Fruit fly (Drosophila melanogaster) whole organism, embryonic: Measurements from ENCODE around the gene kdn.

ENCODE experiments used
- Adf1 ChIP-seq: fragments of 200-800 bp; sonication (Bioruptor generic); IDR thresholded peaks from 2 replicates; pipeline ENCODE4 v1.3.6; 2022; ENCODE audit warnings: missing biosample characterization, missing genetic modification characterization
- CG11504 ChIP-seq: fragments of 200-800 bp; sonication (Bioruptor generic); optimal IDR thresholded peaks from 3 replicates; lab custom pipeline; 2019; ENCODE audit warnings: missing biosample characterization, mild to moderate bottlenecking, missing genetic modification characterization, moderate library complexity
- CG1233 ChIP-seq: fragments of 200-800 bp; sonication (Bioruptor generic); optimal IDR thresholded peaks from 4 replicates; lab custom pipeline; 2018; ENCODE audit warnings: missing biosample characterization, mild to moderate bottlenecking, missing genetic modification characterization
- CG12391 ChIP-seq: fragments of 200-800 bp; sonication (Bioruptor generic); optimal IDR thresholded peaks from 3 replicates; lab custom pipeline; 2018; ENCODE audit warnings: missing biosample characterization, mild to moderate bottlenecking, missing genetic modification characterization, moderate library complexity
- CG14050 ChIP-seq: fragments of 200-800 bp; sonication (Bioruptor generic); IDR thresholded peaks from 3 replicates; pipeline ENCODE4 v1.3.6; 2022; ENCODE audit warnings: missing biosample characterization, missing genetic modification characterization
- CG15011 ChIP-seq: fragments of 200-800 bp; sonication (Bioruptor generic); optimal IDR thresholded peaks from 3 replicates; lab custom pipeline; 2018; ENCODE audit warnings: missing biosample characterization, mild to moderate bottlenecking, missing genetic modification characterization
- CG15269 ChIP-seq: fragments of 200-800 bp; sonication (Bioruptor generic); optimal IDR thresholded peaks from 2 replicates; lab custom pipeline; 2018; ENCODE audit warnings: missing biosample characterization, mild to moderate bottlenecking, missing genetic modification characterization, moderate library complexity
- CG1832 ChIP-seq: fragments of 200-800 bp; sonication (Bioruptor generic); optimal IDR thresholded peaks from 2 replicates; lab custom pipeline; 2017; ENCODE audit warnings: missing biosample characterization, mild to moderate bottlenecking, missing genetic modification characterization, inconsistent platforms
- CG2116 ChIP-seq: fragments of 200-800 bp; sonication (Bioruptor generic); optimal IDR thresholded peaks from 3 replicates; lab custom pipeline; 2018; ENCODE audit warnings: missing biosample characterization, mild to moderate bottlenecking, missing genetic modification characterization
- CG2120 ChIP-seq: fragments of 200-800 bp; sonication (Bioruptor generic); optimal IDR thresholded peaks from 3 replicates; lab custom pipeline; 2016; ENCODE audit warnings: missing biosample characterization, missing genetic modification characterization
- CG4424 ChIP-seq: fragments of 200-800 bp; sonication (Bioruptor generic); optimal IDR thresholded peaks from 3 replicates; lab custom pipeline; 2016; ENCODE audit warnings: missing biosample characterization, missing genetic modification characterization
- CG6175 ChIP-seq: fragments of 200-800 bp; sonication (Bioruptor generic); IDR thresholded peaks from 3 replicates; pipeline ENCODE4 v1.3.6; 2022; ENCODE audit warnings: missing biosample characterization, missing genetic modification characterization
- CG7786 ChIP-seq: fragments of 200-800 bp; sonication (Bioruptor generic); optimal IDR thresholded peaks from 2 replicates; lab custom pipeline; 2016; ENCODE audit warnings: missing biosample characterization, missing genetic modification characterization
- CG8924 ChIP-seq: fragments of 200-800 bp; optimal IDR thresholded peaks from 3 replicates; lab custom pipeline; 2019; ENCODE audit warnings: missing biosample characterization, mild to moderate bottlenecking, missing genetic modification characterization, moderate library complexity
- CoRest ChIP-seq: fragments of 200-800 bp; sonication (Bioruptor generic); optimal IDR thresholded peaks from 3 replicates; lab custom pipeline; 2018; ENCODE audit warnings: missing biosample characterization, mild to moderate bottlenecking, missing genetic modification characterization, moderate library complexity
- Fer1 ChIP-seq: fragments of 200-800 bp; sonication (Bioruptor generic); optimal IDR thresholded peaks from 2 replicates; lab custom pipeline; 2017; ENCODE audit warnings: missing biosample characterization, mild to moderate bottlenecking, missing genetic modification characterization
- Gsc ChIP-seq: fragments of 200-800 bp; sonication (Bioruptor generic); IDR thresholded peaks from 2 replicates; pipeline ENCODE4 v1.3.6; 2022; ENCODE audit warnings: missing biosample characterization, missing genetic modification characterization
- Gug ChIP-seq: fragments of 200-800 bp; sonication (Bioruptor generic); IDR thresholded peaks from 4 replicates; pipeline ENCODE4 v1.3.6; 2022; ENCODE audit warnings: missing biosample characterization, missing genetic modification characterization
- HHEX ChIP-seq: fragments of 200-800 bp; sonication (Bioruptor generic); optimal IDR thresholded peaks from 3 replicates; lab custom pipeline; 2017; ENCODE audit warnings: missing biosample characterization, mild to moderate bottlenecking, missing genetic modification characterization, missing genetic modification reagents
- HmgZ ChIP-seq: fragments of 200-800 bp; sonication (Bioruptor generic); optimal IDR thresholded peaks from 2 replicates; lab custom pipeline; 2018; ENCODE audit warnings: missing biosample characterization, mild to moderate bottlenecking, missing genetic modification characterization
- Hr51 ChIP-seq, 2 experiments: fragments of 200-800 bp; sonication (Bioruptor generic); optimal IDR thresholded peaks; 2 replicates in 1 of 2; 3 replicates in 1 of 2; lab custom pipeline; 2016 to 2018; ENCODE audit warnings: missing biosample characterization in 2 of 2, missing genetic modification characterization in 2 of 2, mild to moderate bottlenecking in 1 of 2, moderate library complexity in 1 of 2
- MBD-R2 ChIP-seq: fragments of 200-800 bp; sonication (Bioruptor generic); IDR thresholded peaks from 2 replicates; pipeline ENCODE4 v1.3.6; 2022; ENCODE audit warnings: missing biosample characterization, missing genetic modification characterization
- Mad ChIP-seq: fragments of 200-800 bp; sonication (Bioruptor generic); optimal IDR thresholded peaks from 2 replicates; lab custom pipeline; 2016; ENCODE audit warnings: missing biosample characterization, missing genetic modification characterization
- Med ChIP-seq: fragments of 200-800 bp; sonication (Bioruptor generic); peaks from one replicate; lab custom pipeline; 2016; ENCODE audit warnings: missing biosample characterization, missing genetic modification characterization, mild to moderate bottlenecking, inconsistent platforms, moderate library complexity
- Mrtf ChIP-seq: fragments of 200-800 bp; sonication (Bioruptor generic); IDR thresholded peaks from 3 replicates; pipeline ENCODE4 v1.3.6; 2022; ENCODE audit warnings: missing biosample characterization, missing genetic modification characterization
- Optix ChIP-seq: fragments of 200-800 bp; sonication (Bioruptor generic); IDR thresholded peaks from 3 replicates; pipeline ENCODE4 v1.3.6; 2022; ENCODE audit warnings: missing biosample characterization, missing genetic modification characterization
- Ravus ChIP-seq: fragments of 200-800 bp; sonication (Bioruptor generic); IDR thresholded peaks from 2 replicates; pipeline ENCODE4 v1.3.6; 2022; ENCODE audit warnings: missing biosample characterization, missing genetic modification characterization
- Sox100B ChIP-seq: fragments of 200-800 bp; sonication (Bioruptor generic); optimal IDR thresholded peaks from 3 replicates; lab custom pipeline; 2018; ENCODE audit warnings: missing biosample characterization, mild to moderate bottlenecking, missing genetic modification characterization
- Sry-β ChIP-seq: fragments of 200-800 bp; sonication (Bioruptor generic); optimal IDR thresholded peaks from 2 replicates; lab custom pipeline; 2018; ENCODE audit warnings: missing biosample characterization, mild to moderate bottlenecking, missing genetic modification characterization, moderate library complexity
- btn ChIP-seq: fragments of 200-800 bp; sonication (Bioruptor generic); optimal IDR thresholded peaks from 2 replicates; lab custom pipeline; 2016; ENCODE audit warnings: missing biosample characterization, missing genetic modification characterization
- caup ChIP-seq: fragments of 200-800 bp; sonication (Bioruptor generic); optimal IDR thresholded peaks from 3 replicates; lab custom pipeline; 2017; ENCODE audit warnings: missing biosample characterization, mild to moderate bottlenecking, missing genetic modification characterization, moderate library complexity; ENCODE audit not compliant: severe bottlenecking
- cg ChIP-seq: fragments of 200-800 bp; sonication (Bioruptor generic); optimal IDR thresholded peaks from 3 replicates; lab custom pipeline; 2019; ENCODE audit warnings: missing biosample characterization, mild to moderate bottlenecking, missing genetic modification characterization, moderate library complexity
- cwo ChIP-seq: fragments of 200-800 bp; sonication (Bioruptor generic); optimal IDR thresholded peaks from 3 replicates; lab custom pipeline; 2017; ENCODE audit warnings: missing biosample characterization, missing genetic modification characterization, mild to moderate bottlenecking, moderate library complexity, missing genetic modification reagents
- dimm ChIP-seq: fragments of 200-800 bp; sonication (Bioruptor generic); IDR thresholded peaks from 2 replicates; pipeline ENCODE4 v1.3.6; 2022; ENCODE audit warnings: missing biosample characterization, missing genetic modification characterization
- gfzf ChIP-seq: fragments of 200-800 bp; sonication (Bioruptor generic); optimal IDR thresholded peaks from 2 replicates; lab custom pipeline; 2016; ENCODE audit warnings: missing biosample characterization, mild to moderate bottlenecking, missing genetic modification characterization, moderate library complexity
- h ChIP-seq: fragments of >200 bp; optimal IDR thresholded peaks from 2 replicates; lab custom pipeline; 2017
- ham ChIP-seq: fragments of 200-800 bp; sonication (Bioruptor generic); IDR thresholded peaks from 2 replicates; pipeline ENCODE4 v1.3.6; 2022; ENCODE audit warnings: missing biosample characterization, missing genetic modification characterization
- jigr1 ChIP-seq: fragments of 200-800 bp; sonication (Bioruptor generic); IDR thresholded peaks from 3 replicates; pipeline ENCODE4 v1.3.6; 2022; ENCODE audit warnings: missing biosample characterization, missing genetic modification characterization
- pan ChIP-seq, 4 experiments: fragments of >200 bp in 3 of 4; fragments of 200-800 bp in 1 of 4; sonication (Bioruptor generic) in 1 of 4; optimal IDR thresholded peaks in 3 of 4; IDR thresholded peaks in 1 of 4; 2 replicates each; pipeline versions ENCODE4 v1.3.6 to Lab custom; 2017 to 2022; ENCODE audit warnings: missing biosample characterization in 2 of 4, missing genetic modification characterization in 2 of 4, mixed read lengths in 1 of 4
- pho ChIP-seq: fragments of 200-800 bp; sonication (Bioruptor generic); optimal IDR thresholded peaks from 2 replicates; lab custom pipeline; 2016; ENCODE audit warnings: missing biosample characterization, missing genetic modification characterization
- ro ChIP-seq: fragments of 200-800 bp; sonication (Bioruptor generic); IDR thresholded peaks from 2 replicates; pipeline ENCODE4 v1.3.6; 2022; ENCODE audit warnings: missing biosample characterization, missing genetic modification characterization
- sens ChIP-seq: fragments of 200-800 bp; sonication (Bioruptor generic); peaks from one replicate; lab custom pipeline; 2016; ENCODE audit warnings: missing biosample characterization, missing genetic modification characterization
- sisA ChIP-seq: fragments of 200-800 bp; sonication (Bioruptor generic); IDR thresholded peaks from 2 replicates; pipeline ENCODE4 v1.3.6; 2022; ENCODE audit warnings: missing biosample characterization, missing genetic modification characterization
- sr ChIP-seq: fragments of 200-800 bp; sonication (Bioruptor generic); IDR thresholded peaks from 3 replicates; pipeline ENCODE4 v1.3.6; 2022; ENCODE audit warnings: missing biosample characterization, missing genetic modification characterization
- sug ChIP-seq: fragments of 200-800 bp; optimal IDR thresholded peaks from 2 replicates; lab custom pipeline; 2019; ENCODE audit warnings: missing biosample characterization, mild to moderate bottlenecking, missing genetic modification characterization, moderate library complexity
- trem ChIP-seq: fragments of 200-800 bp; optimal IDR thresholded peaks from 3 replicates; lab custom pipeline; 2019; ENCODE audit warnings: missing biosample characterization, mild to moderate bottlenecking, missing genetic modification characterization, moderate library complexity
- vvl ChIP-seq: fragments of 200-800 bp; sonication (Bioruptor generic); IDR thresholded peaks from 2 replicates; pipeline ENCODE4 v1.3.6; 2022; ENCODE audit warnings: missing biosample characterization, missing genetic modification characterization
- zen ChIP-seq: fragments of 200-800 bp; sonication (Bioruptor generic); optimal IDR thresholded peaks from 3 replicates; lab custom pipeline; 2018; ENCODE audit warnings: missing biosample characterization, mild to moderate bottlenecking, missing genetic modification characterization, moderate library complexity
- zen2 ChIP-seq: fragments of 200-800 bp; sonication (Bioruptor generic); IDR thresholded peaks from 3 replicates; pipeline ENCODE4 v1.3.6; 2022; ENCODE audit warnings: missing biosample characterization, missing genetic modification characterization; ENCODE audit not compliant: partially characterized antibody

Gene kdn

DNA sequence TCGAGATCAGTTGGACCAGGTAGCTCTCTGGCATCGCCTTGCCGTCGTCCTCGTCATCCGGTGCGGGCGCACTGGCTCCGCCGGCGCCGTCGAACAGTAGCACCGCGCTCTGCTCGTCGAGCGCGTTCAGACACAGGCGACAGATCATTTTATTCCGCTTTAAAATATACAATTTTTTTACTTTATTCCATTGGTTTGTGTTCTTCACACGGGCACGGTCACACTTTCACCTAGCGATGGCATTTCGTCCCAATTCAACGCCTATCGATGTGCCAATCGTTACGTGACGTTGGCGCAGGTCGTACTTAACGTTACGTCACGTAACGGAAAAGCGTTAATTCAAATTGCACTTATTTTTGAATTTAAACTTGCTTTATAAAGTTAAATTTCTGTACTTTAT, 49.4 kb upstream of the kdn start, which contains the start of gene CG12219 (continued):
- TF ChIP-seq trem (peak; percentile 49), h (lab: Kevin White, UChicago) (no peak), sisA (GFP tag; lab: Robert Waterston, UW) (no peak), zen2 (GFP tag; lab: Robert Waterston, UW) (peak; percentile 38; the same call in 1 of the 3 replicates), CG2116 (peak; percentile 61), gfzf (peak; percentile 65), Gsc (GFP tag; lab: Robert Waterston, UW) (no peak), sens (peak; percentile 31)
- TF ChIP-seq, all 482 proteins: peak for 54

DNA sequence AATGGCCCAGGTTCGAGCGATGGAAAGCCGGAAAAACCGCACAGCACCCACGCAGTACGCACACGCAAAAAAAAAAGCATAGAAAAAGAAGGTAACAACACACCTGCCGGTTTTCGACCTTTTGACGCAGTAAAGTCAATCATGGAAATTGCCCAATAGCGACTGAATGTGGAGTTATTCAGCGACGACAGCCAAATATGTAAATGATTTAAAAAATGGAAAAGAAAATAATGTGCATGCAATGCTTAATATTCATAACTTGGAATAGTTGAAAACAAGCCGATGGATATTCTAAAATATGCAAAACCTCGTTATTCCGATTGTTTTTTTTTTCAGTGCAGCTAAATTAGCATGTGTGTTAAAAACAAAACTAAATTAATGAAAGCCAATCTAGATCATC, 47.2 kb upstream of the kdn start:
- TF ChIP-seq jigr1 (no peak), CG11504 (tag; lab: Kevin White, UChicago) (peak; percentile 29), CG15011 (GFP tag; lab: Kevin White, UChicago) (no peak), Med (peak; percentile 37), Mrtf (GFP tag; lab: Robert Waterston, UW) (no peak), CG15269 (tag; lab: Kevin White, UChicago) (peak; percentile 2), CG2120 (peak; percentile 20), sug (tag; lab: Kevin White, UChicago) (no peak), CG12391 (tag; lab: Kevin White, UChicago) (peak; percentile 3), MBD-R2 (GFP tag; lab: Robert Waterston, UW) (no peak), zen (tag; lab: Kevin White, UChicago) (no peak), Hr51 (GFP tag; optimal IDR thresholded peaks at IDR 0.05; lab: Kevin White, UChicago) (peak in 1 of 2 experiments; percentile 20), cwo (GFP tag; lab: Kevin White, UChicago) (no peak), Gug (GFP tag; lab: Robert Waterston, UW) (no peak), vvl (GFP tag; lab: Robert Waterston, UW) (peak; percentile 22; the same call in 1 of the 2 replicates), pan (optimal IDR thresholded peaks at IDR 0.05; lab: Kevin White, UChicago) (no peak), pan (GFP tag; optimal IDR thresholded peaks at IDR 0.05 in 1 of 2, IDR thresholded peaks at IDR 0.05 in 1 of 2) (no peak), btn (GFP tag; lab: Kevin White, UChicago) (no peak), CG1233 (GFP tag; lab: Kevin White, UChicago) (no peak), CG14050 (no peak), CoRest (no peak), sr (GFP tag; lab: Robert Waterston, UW) (peak; percentile 54; the same call in 1 of the 3 replicates), Optix (GFP tag; lab: Robert Waterston, UW) (no peak), Fer1 (no peak), cg (GFP tag; lab: Kevin White, UChicago) (no peak)

DNA sequence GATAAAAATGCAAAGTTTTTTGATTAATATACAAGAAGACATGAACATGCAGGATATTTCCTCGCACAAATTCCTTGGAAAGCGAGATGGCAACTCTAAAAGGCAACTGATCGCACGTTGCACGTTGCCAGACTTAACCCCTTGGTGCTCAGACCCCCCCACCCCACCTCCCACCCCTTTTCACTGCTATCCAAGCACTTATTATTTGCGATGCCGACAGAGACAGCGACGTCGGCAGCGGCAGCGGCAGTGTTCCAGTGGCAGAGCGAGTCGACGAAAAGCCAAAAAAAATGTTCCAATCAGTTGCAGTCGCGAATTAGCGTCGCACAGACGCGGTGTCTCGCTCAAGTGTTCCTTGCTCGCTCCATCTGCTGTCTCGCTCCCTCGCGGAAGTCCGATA, 46.8 kb upstream of the kdn start, which contains the start of gene CG3823:
CG3823 (plus strand) TSS at position 301 of the 400 bp plus-strand sequence.
- TF ChIP-seq pho (no peak), HmgZ (tag; lab: Kevin White, UChicago) (no peak), Sox100B (no peak), Mad (no peak), dimm (GFP tag; lab: Robert Waterston, UW) (no peak), CG1832 (GFP tag; lab: Kevin White, UChicago) (peak; percentile 21), ham (no peak), CG8924 (no peak), Ravus (GFP tag; lab: Robert Waterston, UW) (no peak), Adf1 (peak; percentile 61), jigr1 (no peak), ro (GFP tag; lab: Robert Waterston, UW) (no peak), CG4424 (GFP tag; lab: Kevin White, UChicago) (no peak), CG7786 (GFP tag; lab: Kevin White, UChicago) (no peak), CG6175 (GFP tag; lab: Robert Waterston, UW) (0 out of 3 replicates have a peak, but pooled peaks have one; percentile 18), Sry-β (no peak), caup (no peak), HHEX (GFP tag; lab: Kevin White, UChicago) (no peak)
